Worm (Caenorhabditis elegans) whole organism, early embryonic: ENCODE data around the gene ZK637.14.

Source experiments
- aly-1 ChIP-seq: sonication (generic microtip); optimal IDR thresholded peaks from 2 replicates; lab custom pipeline; 2016; ENCODE audit warnings: missing genetic modification characterization, missing compliant biosample characterization
- ama-1 ChIP-seq: fragments of 150-350 bp; optimal IDR thresholded peaks from 2 replicates; lab custom pipeline; 2014
- hmg-4 ChIP-seq: fragments of 200-800 bp; sonication (Bioruptor generic); optimal IDR thresholded peaks from 2 replicates; lab custom pipeline; 2018; ENCODE audit warnings: mild to moderate bottlenecking, missing genetic modification characterization, missing compliant biosample characterization
- scrt-1 ChIP-seq: fragments of 200-800 bp; sonication (Bioruptor generic); IDR thresholded peaks from 2 replicates; pipeline ENCODE4 v1.3.6; 2022; ENCODE audit warnings: missing genetic modification characterization, missing compliant biosample characterization
- tra-4 ChIP-seq: sonication (generic microtip); optimal IDR thresholded peaks from 2 replicates; lab custom pipeline; 2017; ENCODE audit warnings: missing genetic modification characterization, missing compliant biosample characterization

DNA sequence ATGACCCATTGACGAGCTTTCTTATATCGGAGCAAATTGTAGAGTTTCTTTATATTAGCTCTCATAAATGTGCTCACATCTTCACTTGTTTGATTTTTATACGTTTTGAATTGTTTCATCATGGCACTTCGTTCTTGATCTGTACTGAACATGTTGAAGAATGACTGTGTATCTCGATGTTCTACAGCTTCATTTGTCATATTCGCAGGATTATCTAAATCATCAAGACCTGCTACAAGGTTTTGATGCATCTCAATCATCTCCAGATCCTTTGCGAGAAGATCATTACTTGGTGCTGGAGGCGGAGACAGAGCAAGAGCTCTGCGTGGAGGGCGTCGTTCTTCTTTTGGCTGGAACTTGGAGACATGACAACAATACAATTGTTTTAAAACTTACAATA is 14.3 kb upstream of the ZK637.14 start:
- TF ChIP-seq scrt-1 (GFP tag; lab: Robert Waterston, UW) (no peak), aly-1 (no peak), tra-4 (no peak), hmg-4 (GFP tag; lab: Kevin White, UChicago) (no peak), ama-1 (lab: Kevin White, UChicago) (no peak)
